Fruit fly (Drosophila melanogaster) whole organism, embryonic: ENCODE results near the gene ps.

Experiments
- Blimp-1 ChIP-seq: fragments of 200-800 bp; sonication (Bioruptor generic); optimal IDR thresholded peaks from 3 replicates; lab custom pipeline; 2018; ENCODE audit warnings: missing biosample characterization, missing genetic modification characterization, mild to moderate bottlenecking, moderate library complexity, missing genetic modification reagents
- CG10462 ChIP-seq: fragments of 200-800 bp; sonication (Bioruptor generic); optimal IDR thresholded peaks from 2 replicates; lab custom pipeline; 2016; ENCODE audit warnings: missing biosample characterization, missing genetic modification characterization
- CG10565 ChIP-seq: fragments of 200-800 bp; sonication (Bioruptor generic); optimal IDR thresholded peaks from 3 replicates; lab custom pipeline; 2016; ENCODE audit warnings: missing biosample characterization, mild to moderate bottlenecking, missing genetic modification characterization
- CG11093 ChIP-seq: fragments of 200-800 bp; sonication (Bioruptor generic); IDR thresholded peaks from 3 replicates; pipeline ENCODE4 v1.3.6; 2022; ENCODE audit warnings: missing biosample characterization, missing genetic modification characterization
- CG11456 ChIP-seq: fragments of 200-800 bp; sonication (Bioruptor generic); IDR thresholded peaks from 3 replicates; pipeline ENCODE4 v1.3.6; 2022; ENCODE audit warnings: missing biosample characterization, missing genetic modification characterization
- CG11723 ChIP-seq: fragments of 200-800 bp; sonication (Bioruptor generic); optimal IDR thresholded peaks from 2 replicates; lab custom pipeline; 2017; ENCODE audit warnings: missing biosample characterization, mild to moderate bottlenecking, missing genetic modification characterization
- CG12155 ChIP-seq: fragments of 200-800 bp; sonication (Bioruptor generic); optimal IDR thresholded peaks from 3 replicates; lab custom pipeline; 2016; ENCODE audit warnings: missing biosample characterization, missing genetic modification characterization
- CG12299 ChIP-seq: fragments of 200-800 bp; sonication (Bioruptor generic); optimal IDR thresholded peaks from 2 replicates; lab custom pipeline; 2018; ENCODE audit warnings: missing biosample characterization, mild to moderate bottlenecking, missing genetic modification characterization
- CG12744 ChIP-seq: fragments of 200-800 bp; sonication (Bioruptor generic); optimal IDR thresholded peaks from 2 replicates; lab custom pipeline; 2016; ENCODE audit warnings: missing biosample characterization, missing genetic modification characterization
- CG13296 ChIP-seq: fragments of 200-800 bp; sonication (Bioruptor generic); optimal IDR thresholded peaks from 3 replicates; lab custom pipeline; 2018; ENCODE audit warnings: missing biosample characterization, mild to moderate bottlenecking, missing genetic modification characterization
- CG13894 ChIP-seq: fragments of 200-800 bp; sonication (Bioruptor generic); optimal IDR thresholded peaks from 3 replicates; lab custom pipeline; 2018; ENCODE audit warnings: missing biosample characterization, mild to moderate bottlenecking, missing genetic modification characterization, moderate library complexity
- CG17385 ChIP-seq: fragments of 200-800 bp; sonication (Bioruptor generic); optimal IDR thresholded peaks from 3 replicates; lab custom pipeline; 2018; ENCODE audit warnings: missing biosample characterization, mild to moderate bottlenecking, missing genetic modification characterization
- CG31365 ChIP-seq: fragments of 200-800 bp; sonication (Bioruptor generic); optimal IDR thresholded peaks from 2 replicates; lab custom pipeline; 2018; ENCODE audit warnings: missing biosample characterization, mild to moderate bottlenecking, missing genetic modification characterization
- CG3163 ChIP-seq: fragments of 200-800 bp; sonication (Bioruptor generic); optimal IDR thresholded peaks from 3 replicates; lab custom pipeline; 2016; ENCODE audit warnings: missing biosample characterization, missing genetic modification characterization
- CG32772 ChIP-seq: fragments of 200-800 bp; sonication (Bioruptor generic); IDR thresholded peaks from 2 replicates; pipeline ENCODE4 v1.3.6; 2022; ENCODE audit warnings: missing biosample characterization, missing genetic modification characterization
- CG33557 ChIP-seq: fragments of 200-800 bp; sonication (Bioruptor generic); optimal IDR thresholded peaks from 2 replicates; lab custom pipeline; 2019; ENCODE audit warnings: missing biosample characterization, mild to moderate bottlenecking, missing genetic modification characterization, moderate library complexity
- CG43689 ChIP-seq: fragments of 200-800 bp; sonication (Bioruptor generic); IDR thresholded peaks from 2 replicates; pipeline ENCODE4 v1.3.6; 2022; ENCODE audit warnings: missing biosample characterization, missing genetic modification characterization
- CG4617 ChIP-seq: fragments of 200-800 bp; sonication (Bioruptor generic); optimal IDR thresholded peaks from 3 replicates; lab custom pipeline; 2016; ENCODE audit warnings: missing biosample characterization, missing genetic modification characterization, borderline replicate concordance
- CG6683 ChIP-seq: fragments of 200-800 bp; sonication (Bioruptor generic); optimal IDR thresholded peaks from 2 replicates; lab custom pipeline; 2017; ENCODE audit warnings: missing biosample characterization, mild to moderate bottlenecking, missing genetic modification characterization, missing genetic modification reagents
- CG6854 ChIP-seq: fragments of 200-800 bp; sonication (Bioruptor generic); optimal IDR thresholded peaks from 3 replicates; lab custom pipeline; 2017; ENCODE audit warnings: missing biosample characterization, mild to moderate bottlenecking, missing genetic modification characterization
- CG7556 ChIP-seq: fragments of 200-800 bp; sonication (Bioruptor generic); optimal IDR thresholded peaks from 2 replicates; lab custom pipeline; 2017; ENCODE audit warnings: missing biosample characterization, mild to moderate bottlenecking, missing genetic modification characterization
- CG8089 ChIP-seq: fragments of 200-800 bp; sonication (Bioruptor generic); optimal IDR thresholded peaks from 3 replicates; lab custom pipeline; 2016; ENCODE audit warnings: missing biosample characterization, missing genetic modification characterization
- CG8924 ChIP-seq: fragments of 200-800 bp; optimal IDR thresholded peaks from 3 replicates; lab custom pipeline; 2019; ENCODE audit warnings: missing biosample characterization, mild to moderate bottlenecking, missing genetic modification characterization, moderate library complexity
- CG9437 ChIP-seq: fragments of 200-800 bp; sonication (Bioruptor generic); optimal IDR thresholded peaks from 2 replicates; lab custom pipeline; 2018; ENCODE audit warnings: missing biosample characterization, mild to moderate bottlenecking, missing genetic modification characterization
- CG9609 ChIP-seq: fragments of 200-800 bp; sonication (Bioruptor generic); optimal IDR thresholded peaks from 3 replicates; lab custom pipeline; 2016; ENCODE audit warnings: missing biosample characterization, missing genetic modification characterization
- D19A ChIP-seq: fragments of 200-800 bp; optimal IDR thresholded peaks from 3 replicates; lab custom pipeline; 2019; ENCODE audit warnings: missing biosample characterization, mild to moderate bottlenecking, missing genetic modification characterization, moderate library complexity
- D19B ChIP-seq: fragments of 200-800 bp; sonication (Bioruptor generic); optimal IDR thresholded peaks from 2 replicates; lab custom pipeline; 2017; ENCODE audit warnings: missing biosample characterization, mild to moderate bottlenecking, missing genetic modification characterization
- Dp ChIP-seq: fragments of 200-800 bp; sonication (Bioruptor generic); optimal IDR thresholded peaks from 2 replicates; lab custom pipeline; 2018; ENCODE audit warnings: missing biosample characterization, mild to moderate bottlenecking, missing genetic modification characterization, moderate library complexity
- ERR ChIP-seq: fragments of 200-800 bp; sonication (Bioruptor generic); optimal IDR thresholded peaks from 2 replicates; lab custom pipeline; 2016; ENCODE audit warnings: missing biosample characterization, missing genetic modification characterization
- Eip74EF ChIP-seq, 2 experiments: fragments of 200-800 bp in 1 of 2; fragments of >200 bp in 1 of 2; sonication (Bioruptor generic) in 1 of 2; optimal IDR thresholded peaks; 2 replicates each; lab custom pipeline; 2017 to 2019; ENCODE audit warnings: missing biosample characterization in 2 of 2, missing genetic modification characterization in 2 of 2, mild to moderate bottlenecking in 1 of 2, moderate library complexity in 1 of 2
- Hey ChIP-seq: fragments of 200-800 bp; sonication (Bioruptor generic); optimal IDR thresholded peaks from 3 replicates; lab custom pipeline; 2018; ENCODE audit warnings: missing biosample characterization, mild to moderate bottlenecking, missing genetic modification characterization
- Trl ChIP-seq, 3 experiments: fragments of >200 bp in 2 of 3; fragments of 200-800 bp in 1 of 3; sonication (Bioruptor generic) in 1 of 3; optimal IDR thresholded peaks; 2 replicates in 1 of 3; 3 replicates in 2 of 3; lab custom pipeline; 2016 to 2017; ENCODE audit warnings: missing biosample characterization in 1 of 3, missing genetic modification characterization in 1 of 3
- ato ChIP-seq: fragments of 200-800 bp; sonication (Bioruptor generic); IDR thresholded peaks from 2 replicates; pipeline ENCODE4 v1.3.6; 2022; ENCODE audit warnings: missing biosample characterization, missing genetic modification characterization; ENCODE audit not compliant: partially characterized antibody
- bsh ChIP-seq, 2 experiments: fragments of 200-800 bp; sonication (Bioruptor generic); optimal IDR thresholded peaks; 2 replicates each; lab custom pipeline; 2017 to 2018; ENCODE audit warnings: mild to moderate bottlenecking in 2 of 2, missing biosample characterization in 2 of 2, missing genetic modification characterization in 2 of 2, moderate library complexity in 1 of 2
- cato ChIP-seq: fragments of 200-800 bp; sonication (Bioruptor generic); optimal IDR thresholded peaks from 2 replicates; lab custom pipeline; 2016; ENCODE audit warnings: missing biosample characterization, missing genetic modification characterization, borderline replicate concordance
- cwo ChIP-seq: fragments of 200-800 bp; sonication (Bioruptor generic); optimal IDR thresholded peaks from 3 replicates; lab custom pipeline; 2017; ENCODE audit warnings: missing biosample characterization, missing genetic modification characterization, mild to moderate bottlenecking, moderate library complexity, missing genetic modification reagents
- dati ChIP-seq: fragments of 200-800 bp; sonication (Bioruptor generic); IDR thresholded peaks from 2 replicates; pipeline ENCODE4 v1.3.6; 2022; ENCODE audit warnings: missing biosample characterization, missing genetic modification characterization
- fd3F ChIP-seq: fragments of 200-800 bp; sonication (Bioruptor generic); optimal IDR thresholded peaks from 2 replicates; lab custom pipeline; 2018; ENCODE audit warnings: missing biosample characterization, mild to moderate bottlenecking, missing genetic modification characterization, moderate library complexity
- ftz-f1 ChIP-seq: fragments of 200-800 bp; sonication (Bioruptor generic); optimal IDR thresholded peaks from 2 replicates; lab custom pipeline; 2016; ENCODE audit warnings: missing biosample characterization, missing genetic modification characterization
- gcm2 ChIP-seq: fragments of 200-800 bp; sonication (Bioruptor generic); optimal IDR thresholded peaks from 2 replicates; lab custom pipeline; 2016; ENCODE audit warnings: missing biosample characterization, missing genetic modification characterization
- lbe ChIP-seq: fragments of 200-800 bp; sonication (Bioruptor generic); optimal IDR thresholded peaks from 2 replicates; lab custom pipeline; 2016; ENCODE audit warnings: missing biosample characterization, mild to moderate bottlenecking, missing genetic modification characterization
- nau ChIP-seq: fragments of 200-800 bp; sonication (Bioruptor generic); optimal IDR thresholded peaks from 3 replicates; lab custom pipeline; 2017; ENCODE audit warnings: missing biosample characterization, mild to moderate bottlenecking, missing genetic modification characterization, missing genetic modification reagents
- seq ChIP-seq: fragments of 200-800 bp; sonication (Bioruptor generic); IDR thresholded peaks from 2 replicates; pipeline ENCODE4 v1.3.6; 2022; ENCODE audit warnings: missing biosample characterization, missing genetic modification characterization
- sqz ChIP-seq: fragments of 200-800 bp; sonication (Bioruptor generic); optimal IDR thresholded peaks from 3 replicates; lab custom pipeline; 2018; ENCODE audit warnings: missing biosample characterization, mild to moderate bottlenecking, missing genetic modification characterization
- sr ChIP-seq: fragments of 200-800 bp; sonication (Bioruptor generic); IDR thresholded peaks from 3 replicates; pipeline ENCODE4 v1.3.6; 2022; ENCODE audit warnings: missing biosample characterization, missing genetic modification characterization
- wdn ChIP-seq: fragments of 200-800 bp; sonication (Bioruptor generic); IDR thresholded peaks from 2 replicates; pipeline ENCODE4 v1.3.6; 2022; ENCODE audit warnings: missing biosample characterization, missing genetic modification characterization

ps gene

DNA sequence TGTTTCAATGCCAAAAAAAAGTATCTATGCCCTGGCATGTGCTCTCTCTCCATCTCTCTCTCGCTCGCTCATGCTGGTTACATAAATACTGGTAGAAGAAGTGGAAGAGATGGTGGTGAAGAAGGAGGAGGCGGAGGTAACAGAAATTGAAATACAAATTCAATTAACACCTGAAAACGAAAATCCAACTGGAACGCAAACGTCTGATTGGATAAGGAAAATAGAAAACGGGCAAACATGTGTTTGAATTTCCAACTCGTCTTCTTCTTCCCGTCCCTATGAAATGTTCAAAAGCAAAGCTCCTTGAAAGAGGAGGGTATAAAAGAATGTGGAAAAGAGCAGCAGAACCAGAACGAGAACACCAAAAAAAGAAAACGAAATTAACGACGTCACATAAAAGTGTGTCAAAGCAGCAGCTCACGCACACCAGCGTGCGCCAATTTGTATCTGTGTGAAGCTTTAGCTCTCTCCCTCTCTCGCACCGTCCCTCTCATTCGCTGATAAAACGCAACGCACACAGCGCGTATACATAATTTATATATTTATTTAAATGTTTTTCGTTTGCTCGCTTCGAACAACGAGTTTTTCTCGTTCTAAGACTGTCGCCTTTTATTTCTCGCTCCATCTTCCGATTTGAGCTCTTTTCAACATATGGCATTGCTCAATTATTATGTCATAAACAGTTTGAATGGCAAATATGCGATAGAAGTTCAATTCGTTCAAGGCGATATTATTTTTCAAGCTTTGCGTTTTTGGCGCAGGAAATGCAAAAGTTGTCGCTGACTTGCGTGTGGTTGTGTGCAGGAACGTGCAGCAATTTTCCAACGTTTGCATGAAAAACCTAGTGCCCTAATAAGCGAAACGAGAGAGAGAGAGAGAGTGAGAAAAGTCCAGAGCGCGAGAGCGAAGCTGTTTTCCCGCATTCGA, 896 bp downstream of the ps start (continued):
- TF ChIP-seq Eip74EF (GFP tag; optimal IDR thresholded peaks at IDR 0.05; lab: Kevin White, UChicago) (peak in 1 of 2 experiments; percentile 58), CG17385 (GFP tag; lab: Kevin White, UChicago) (peak; percentile 85), CG9437 (GFP tag; lab: Kevin White, UChicago) (no peak), CG33557 (GFP tag; lab: Kevin White, UChicago) (no peak), CG9609 (no peak), lbe (peak; percentile 20), CG7556 (GFP tag; lab: Kevin White, UChicago) (peak; percentile 5), Blimp-1 (GFP tag; lab: Kevin White, UChicago) (peak; percentile 8), CG12155 (peak; percentile 2), sqz (GFP tag; lab: Kevin White, UChicago) (peak; percentile 66), CG11456 (no peak), CG8089 (GFP tag; lab: Kevin White, UChicago) (peak; percentile 2), fd3F (GFP tag; lab: Kevin White, UChicago) (no peak)

DNA sequence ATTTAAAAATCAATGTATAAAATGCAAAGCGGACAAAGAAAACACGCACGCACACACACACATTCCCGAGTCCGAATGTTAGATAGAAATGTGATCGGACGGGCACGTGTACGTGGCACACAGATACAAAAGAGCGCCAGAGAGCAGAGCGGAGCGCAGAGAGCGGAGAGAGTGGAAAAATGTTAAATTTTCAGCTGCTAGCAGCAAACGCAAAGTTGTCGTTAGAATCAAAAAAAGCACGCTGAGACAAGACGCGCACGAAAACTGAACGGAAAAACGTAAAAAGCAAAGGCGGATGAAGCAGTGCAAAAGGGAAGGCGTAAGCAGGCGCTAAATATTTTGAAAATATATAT, 1.5 kb downstream of the ps start:
- no peak for TF ChIP-seq CG12299 (tag; lab: Kevin White, UChicago)
- TF ChIP-seq CG43689 (GFP tag; lab: Robert Waterston, UW) = no peak
- TF ChIP-seq CG10462 = no peak
- peak; percentile 68 for TF ChIP-seq CG9437 (GFP tag; lab: Kevin White, UChicago)
- TF ChIP-seq Trl (optimal IDR thresholded peaks at IDR 0.05; lab: Kevin White, UChicago) = peak; percentile 99
- TF ChIP-seq Trl (GFP tag; optimal IDR thresholded peaks at IDR 0.05; lab: Kevin White, UChicago) = peak; percentile 86
- TF ChIP-seq Dp (GFP tag; lab: Kevin White, UChicago) = no peak
- TF ChIP-seq CG9609 = no peak
- no peak for TF ChIP-seq CG32772
- TF ChIP-seq Hey (tag; lab: Kevin White, UChicago) = peak; percentile 21
- TF ChIP-seq CG13296 (GFP tag; lab: Kevin White, UChicago) = no peak
- TF ChIP-seq ftz-f1 (GFP tag; lab: Kevin White, UChicago) = peak; percentile 14
- TF ChIP-seq CG4617 (GFP tag; lab: Kevin White, UChicago) = no peak
- peak; percentile 4 for TF ChIP-seq CG13894
- no peak for TF ChIP-seq CG11723 (GFP tag; lab: Kevin White, UChicago)
- TF ChIP-seq cwo (GFP tag; lab: Kevin White, UChicago) = peak; percentile 70
- no peak for TF ChIP-seq ato (GFP tag; lab: Robert Waterston, UW)
- peak; percentile 53 for TF ChIP-seq lbe
- peak; percentile 60 for TF ChIP-seq CG3163
- TF ChIP-seq CG8924 = peak; percentile 11
- TF ChIP-seq CG31365 (tag; lab: Kevin White, UChicago) = peak; percentile 11
- TF ChIP-seq dati (GFP tag; lab: Robert Waterston, UW) = no peak
- no peak for TF ChIP-seq D19A
- no peak for TF ChIP-seq CG10565 (GFP tag; lab: Kevin White, UChicago)
- TF ChIP-seq CG11093 (GFP tag; lab: Robert Waterston, UW) = no peak
- TF ChIP-seq ERR = peak; percentile 22
- no peak for TF ChIP-seq cato (GFP tag; lab: Kevin White, UChicago)
- TF ChIP-seq CG12744 (GFP tag; lab: Kevin White, UChicago) = no peak
- no peak for TF ChIP-seq seq
- peak in 1 of 2 experiments; percentile 26 for TF ChIP-seq bsh (GFP tag; optimal IDR thresholded peaks at IDR 0.05; lab: Kevin White, UChicago)
- TF ChIP-seq gcm2 (GFP tag; lab: Kevin White, UChicago) = no peak
- no peak for TF ChIP-seq wdn
- no peak for TF ChIP-seq sr (GFP tag; lab: Robert Waterston, UW)
- no peak for TF ChIP-seq CG6683 (GFP tag; lab: Kevin White, UChicago)
- no peak for TF ChIP-seq D19B
- no peak for TF ChIP-seq CG8089 (GFP tag; lab: Kevin White, UChicago)
- TF ChIP-seq nau (GFP tag; lab: Kevin White, UChicago) = peak; percentile 24
- TF ChIP-seq CG6854 (GFP tag; lab: Kevin White, UChicago) = peak; percentile 44
